ENCODE assay signal across 3 worm cellular contexts in the genomic region with DNA sequence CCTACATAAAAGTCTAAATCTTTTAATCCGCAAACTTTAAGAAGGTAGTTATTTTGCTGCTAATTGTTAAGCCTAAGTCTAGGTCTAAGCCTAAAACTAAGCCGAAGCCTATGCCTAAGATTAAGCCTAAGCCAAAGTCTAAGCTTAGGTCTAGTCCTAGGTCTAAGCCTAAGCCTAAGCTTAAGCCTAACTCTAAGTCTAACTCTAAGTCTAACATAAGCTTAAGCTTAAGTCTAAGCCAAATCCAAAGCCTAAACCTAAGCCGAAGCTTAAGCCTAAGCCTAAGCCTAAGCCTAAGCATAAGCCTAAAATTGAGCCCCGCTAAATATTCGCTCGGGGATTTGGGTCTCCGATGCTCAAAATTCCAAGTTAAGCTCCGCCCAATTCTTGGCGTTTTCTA.
TF ChIP-seq lines count a peak whose summit lies in the region.

No protein-coding gene starts in this region.

TF ChIP-seq in whole organism, early embryonic, 17 proteins besides CTCF, POLR2A, EP300 and RAD21:
- peak; percentile 82 for TF ChIP-seq ceh-36 (tag; optimal IDR thresholded peaks at IDR 0.05; lab: Kevin White, UChicago)
- TF ChIP-seq ama-1 (optimal IDR thresholded peaks at IDR 0.05; lab: Kevin White, UChicago), result no peak

TF ChIP-seq in whole organism, late embryonic, 69 proteins besides CTCF, POLR2A, EP300 and RAD21:
- TF ChIP-seq syd-9 (tag; optimal IDR thresholded peaks at IDR 0.05; lab: Kevin White, UChicago) (no peak), lim-6 (tag; optimal IDR thresholded peaks at IDR 0.05; lab: Kevin White, UChicago) (no peak), dve-1 (tag; optimal IDR thresholded peaks at IDR 0.05; lab: Kevin White, UChicago) (peak; percentile 53)

TF ChIP-seq in whole organism, midembryonic, 9 proteins besides CTCF, POLR2A, EP300 and RAD21:
- TF ChIP-seq ztf-29 (GFP tag; IDR thresholded peaks at IDR 0.05; lab: Robert Waterston, UW), result peak; percentile 14; the same call in 1 of the 2 replicates
- no peak for TF ChIP-seq klf-2 (GFP tag; conservative IDR thresholded peaks at IDR 0.05; lab: Robert Waterston, UW)
